Worm (Caenorhabditis elegans): ENCODE results near the gene D1053.2.

D1053.2 gene

ce11 chrX:11727761-11728160 lies at the start of gene D1053.2, which contains the start of gene gst-42:
TSS of gene D1053.2 (plus strand) at chrX:11728151.
TSS of gene gst-42 (minus strand) at chrX:11727936.
- no peak for TF ChIP-seq unc-62 (GFP tag; optimal IDR thresholded peaks at IDR 0.05)

DNA sequence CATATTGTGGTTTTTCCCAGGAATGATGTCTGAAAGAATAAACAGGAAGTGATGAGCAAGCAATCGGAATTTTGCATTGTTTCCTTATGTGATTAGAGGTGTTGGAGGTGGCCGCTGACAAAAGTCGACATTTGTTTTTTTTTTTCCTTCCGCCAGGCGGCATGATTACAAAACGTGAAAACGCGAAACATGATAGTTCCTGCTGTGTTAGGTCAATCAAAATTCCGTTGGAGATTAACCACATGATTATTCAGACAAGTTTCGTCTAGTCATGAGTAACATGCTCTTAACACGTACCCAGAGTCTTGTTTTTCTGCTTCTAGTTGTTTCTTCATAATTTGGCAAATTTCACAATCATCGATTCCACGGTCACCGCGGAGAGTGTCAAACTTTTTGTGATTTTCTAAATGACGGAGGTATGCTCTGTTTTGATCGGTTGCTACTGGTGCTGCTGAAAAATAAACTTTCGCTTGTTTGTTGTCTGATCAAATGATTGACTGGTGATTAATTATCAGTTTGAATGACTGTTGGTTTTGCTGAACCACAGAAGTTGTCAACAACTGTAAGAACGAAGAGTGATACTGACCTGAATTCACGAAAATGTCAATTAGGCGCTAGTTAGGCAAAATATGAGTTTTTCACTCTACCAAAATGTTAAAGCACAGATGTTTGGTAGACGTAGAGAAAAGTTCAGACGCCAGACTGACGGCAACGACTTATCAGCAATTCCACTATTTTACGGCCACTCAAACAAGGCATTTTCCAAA lies 48.6 kb upstream of the D1053.2 start:
- TF ChIP-seq unc-62 (GFP tag; optimal IDR thresholded peaks at IDR 0.05) = no peak

DNA sequence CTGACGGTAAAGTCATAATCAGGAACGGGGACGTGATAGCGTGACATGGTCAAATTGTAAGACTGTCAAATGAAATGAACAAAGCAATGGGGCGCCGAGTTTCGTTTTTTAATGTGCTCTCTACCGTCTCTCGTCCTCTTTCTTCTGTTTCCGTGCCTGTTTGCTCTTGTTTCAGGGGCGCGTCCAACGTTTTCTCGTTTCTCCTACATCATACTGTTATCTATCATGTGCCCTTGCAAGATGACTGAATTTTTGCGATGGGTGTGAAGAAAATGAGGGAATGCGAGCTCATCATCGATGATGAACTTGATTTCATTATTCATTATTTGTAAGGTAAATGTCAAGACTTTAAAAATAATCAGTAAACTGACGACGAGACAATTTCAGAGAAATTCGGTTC lies 47.1 kb upstream of the D1053.2 start, which contains the start of gene T04F8.7:
TSS of gene T04F8.7 (minus strand) at position 130 of the 400 bp plus-strand sequence.
- TF ChIP-seq unc-62 (GFP tag; optimal IDR thresholded peaks at IDR 0.05) = no peak

- TF ChIP-seq unc-62 (GFP tag; optimal IDR thresholded peaks at IDR 0.05) = no peak
These were observed 43.7 kb upstream of the D1053.2 start, which contains the start of gene hnd-1 for ce11 chrX:11684261-11684660. TSS of gene hnd-1 (plus strand) at chrX:11684561.

DNA sequence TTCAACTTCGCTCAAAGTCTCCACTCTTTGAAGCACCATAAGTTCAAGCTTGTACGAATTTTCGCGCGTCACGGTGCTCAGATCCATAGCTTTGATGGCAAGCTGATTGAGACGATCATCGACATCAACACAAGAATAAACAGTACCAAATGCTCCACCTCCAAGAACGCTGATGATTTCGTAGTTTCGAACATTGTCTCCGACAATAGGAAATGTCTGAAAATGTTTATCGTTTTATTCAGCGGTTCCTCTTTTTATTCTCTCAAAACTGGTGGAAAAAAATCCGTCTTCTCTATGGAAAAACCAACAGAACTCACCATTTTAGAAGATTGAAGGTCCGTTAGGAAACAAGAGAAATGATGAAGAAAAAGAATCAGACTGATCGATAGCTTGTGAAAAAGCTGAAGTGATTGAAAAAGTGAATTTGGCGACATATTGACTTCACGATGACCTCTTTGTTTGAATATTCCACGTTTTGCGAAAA lies 40.1 kb upstream of the D1053.2 start, which contains the start of gene C44C10.7:
TSS of gene C44C10.7 (minus strand) at position 434 of the 484 bp plus-strand sequence.
- no peak for TF ChIP-seq unc-62 (GFP tag; optimal IDR thresholded peaks at IDR 0.05)

ce11 chrX:11690014-11690591 lies 37.8 kb upstream of the D1053.2 start, which contains the start of the genes C44C10.10 and C44C10.5:
TSS of gene C44C10.10 (plus strand) at chrX:11690314.
TSS of gene C44C10.5 (plus strand) at chrX:11690541.
- no peak for TF ChIP-seq unc-62 (GFP tag; optimal IDR thresholded peaks at IDR 0.05)

DNA sequence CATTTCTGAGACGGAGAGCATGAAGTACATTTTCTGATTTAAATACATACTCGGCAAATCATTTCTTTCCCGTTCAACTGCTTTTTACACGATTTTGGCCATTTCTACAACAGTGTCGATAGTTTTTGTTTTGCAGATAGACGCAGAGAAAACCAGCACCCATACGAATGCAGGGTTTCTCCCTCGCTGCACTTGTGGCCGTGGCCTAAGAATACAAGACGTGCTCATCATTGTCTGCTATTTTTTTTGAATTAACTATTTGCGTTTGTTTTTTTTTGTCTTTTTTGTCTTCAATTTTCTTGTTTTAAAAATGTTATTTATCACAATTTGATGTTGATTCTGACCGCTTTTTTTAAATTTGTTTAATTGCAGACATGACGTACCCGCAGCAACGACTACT lies 34.9 kb upstream of the D1053.2 start, which contains the start of gene smcl-1:
TSS of gene smcl-1 (plus strand) at position 373 of the 400 bp plus-strand sequence.
- TF ChIP-seq unc-62 (GFP tag; optimal IDR thresholded peaks at IDR 0.05) = no peak

DNA sequence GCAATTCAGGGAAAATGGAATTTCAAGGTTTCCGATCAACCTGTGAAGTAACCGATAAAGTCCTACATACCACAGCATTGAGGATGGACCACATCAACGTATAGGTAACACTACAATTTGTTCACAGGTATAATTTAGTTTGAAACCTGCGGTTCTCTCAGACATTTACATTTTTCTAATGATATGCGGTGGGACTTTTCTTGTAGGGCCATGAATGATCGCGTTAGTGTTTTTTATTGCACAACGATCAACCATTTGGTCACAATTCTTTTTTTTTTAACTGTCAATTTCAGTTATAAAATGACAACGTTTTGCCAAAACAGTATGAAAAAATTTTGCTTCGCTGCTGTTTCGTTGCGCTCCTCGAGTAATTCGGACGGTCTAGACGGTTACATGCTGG lies 31.3 kb upstream of the D1053.2 start, which contains the start of gene C44C10.12:
TSS of gene C44C10.12 (plus strand) at position 301 of the 400 bp plus-strand sequence.
- no peak for TF ChIP-seq unc-62 (GFP tag; optimal IDR thresholded peaks at IDR 0.05)

DNA sequence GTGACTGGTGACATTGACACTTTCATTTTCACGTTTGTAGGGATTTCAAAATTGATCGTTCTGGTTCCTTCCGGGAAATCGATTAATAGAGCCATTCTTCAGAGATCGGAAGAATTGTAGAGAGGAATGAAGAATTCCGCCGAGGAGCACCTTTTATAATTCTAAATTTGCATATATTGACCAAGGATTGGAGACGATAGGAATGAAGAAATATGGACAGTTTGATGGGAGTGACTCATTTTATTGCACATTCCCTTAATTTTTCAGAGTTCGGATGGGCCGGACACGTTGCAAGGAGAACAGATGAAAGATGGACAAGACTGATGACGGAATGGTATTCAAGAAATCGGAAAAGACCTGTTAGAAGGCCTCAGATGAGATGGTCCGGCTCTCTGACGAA lies 27.7 kb upstream of the D1053.2 start, which contains the start of gene C44C10.15:
TSS of gene C44C10.15 (minus strand) at position 101 of the 400 bp plus-strand sequence.
- no peak for TF ChIP-seq unc-62 (GFP tag; optimal IDR thresholded peaks at IDR 0.05)

- no peak for TF ChIP-seq unc-62 (GFP tag; optimal IDR thresholded peaks at IDR 0.05)
These were observed 25.7 kb upstream of the D1053.2 start, which contains the start of gene C44C10.3 for ce11 chrX:11702236-11702635. TSS of gene C44C10.3 (plus strand) at chrX:11702536.

ce11 chrX:11710229-11710628 lies 17.7 kb upstream of the D1053.2 start, which contains the start of gene C44C10.11:
TSS of gene C44C10.11 (minus strand) at chrX:11710343.
- no peak for TF ChIP-seq unc-62 (GFP tag; optimal IDR thresholded peaks at IDR 0.05)

- no peak for TF ChIP-seq unc-62 (GFP tag; optimal IDR thresholded peaks at IDR 0.05)
These were observed 16.4 kb upstream of the D1053.2 start for ce11 chrX:11711437-11712080.

- TF ChIP-seq unc-62 (GFP tag; optimal IDR thresholded peaks at IDR 0.05) = no peak
These were observed 15.6 kb upstream of the D1053.2 start, which contains the start of gene col-180 for ce11 chrX:11712230-11712853. TSS of gene col-180 (minus strand) at chrX:11712280.

DNA sequence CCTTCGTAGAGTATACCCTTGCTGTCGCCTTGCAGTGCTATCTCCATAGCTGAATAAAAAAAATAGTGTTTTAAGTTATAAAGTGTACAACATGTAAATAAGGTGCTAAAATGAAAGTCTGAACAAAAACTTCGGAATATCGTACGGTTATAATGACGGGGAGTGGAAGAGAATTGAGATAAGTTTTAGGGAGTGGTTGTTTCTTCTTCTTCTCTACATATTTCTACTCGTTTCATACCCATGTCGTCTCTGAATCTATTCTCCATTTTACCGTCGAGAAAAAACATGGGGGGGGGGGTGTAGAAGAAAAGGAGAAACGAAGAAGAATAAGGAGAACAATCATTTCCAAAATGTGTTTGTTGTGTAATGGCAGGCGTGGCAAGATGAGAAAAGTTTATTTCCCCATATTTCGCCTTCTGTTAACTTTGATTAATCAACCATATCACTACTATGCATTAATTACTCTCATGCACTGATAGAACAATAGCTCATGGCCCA lies 11.4 kb upstream of the D1053.2 start, which contains the start of gene C44C10.9:
TSS of gene C44C10.9 (minus strand) at position 51 of the 498 bp plus-strand sequence.
- TF ChIP-seq unc-62 (GFP tag; optimal IDR thresholded peaks at IDR 0.05) = no peak

- TF ChIP-seq unc-62 (GFP tag; optimal IDR thresholded peaks at IDR 0.05) = no peak
These were observed 9.2 kb upstream of the D1053.2 start for ce11 chrX:11718751-11719150.
